ENCODE assay signal across 3 worm cellular contexts in the genomic region with DNA sequence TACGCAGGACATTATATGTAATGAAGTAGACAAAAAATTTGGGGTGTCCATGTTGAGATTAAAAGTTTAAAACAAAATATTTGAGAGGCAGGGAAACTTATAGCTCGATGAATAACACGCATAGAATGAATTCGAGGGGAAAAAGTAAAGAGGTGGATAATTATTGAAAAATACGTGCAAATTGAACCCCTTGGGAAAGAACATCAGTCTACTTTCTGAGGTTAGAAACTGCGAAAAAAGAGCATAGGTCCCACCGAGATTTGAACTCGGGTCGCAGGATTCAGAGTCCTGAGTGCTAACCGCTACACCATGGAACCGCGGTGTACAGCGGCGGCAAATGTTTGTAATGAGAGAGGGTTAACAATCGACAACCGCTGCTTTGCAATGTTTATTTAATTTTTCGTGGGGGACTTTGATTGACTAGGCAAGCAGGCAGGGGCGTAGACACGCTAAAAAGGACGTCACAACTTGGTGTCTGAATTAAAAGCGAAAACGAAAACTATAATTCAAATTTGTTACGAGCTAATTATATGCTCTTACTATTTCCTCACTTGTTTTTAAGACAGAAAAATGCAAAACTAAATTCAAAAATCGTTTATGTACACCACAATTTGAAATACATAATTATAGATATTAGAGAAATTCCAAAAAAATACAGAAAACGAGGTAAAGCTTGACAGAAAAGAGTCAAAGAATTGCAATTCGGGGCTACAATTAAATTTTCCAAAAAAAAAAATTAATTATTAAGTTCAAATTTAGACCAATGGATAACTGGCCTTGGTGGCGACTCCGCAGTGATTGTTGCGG.
A peak's percentile ranks its signal among the peaks of the same experiment; 100 is the strongest.
TF ChIP-seq lines count a peak whose summit lies in the region.

A gene (minus strand): TSS at position 51 of the 807 bp plus-strand sequence.

TF ChIP-seq in whole organism, L1 larva, 84 proteins besides CTCF, POLR2A, EP300 and RAD21 (continued from another document and continues in another):
- TF ChIP-seq alr-1 (tag; optimal IDR thresholded peaks at IDR 0.05; lab: Kevin White, UChicago; ENCODE audit: borderline replicate concordance), result no peak
- no peak for TF ChIP-seq blmp-1 (tag; optimal IDR thresholded peaks at IDR 0.05; lab: Kevin White, UChicago)
- TF ChIP-seq zag-1 (tag; optimal IDR thresholded peaks at IDR 0.05; lab: Kevin White, UChicago), result no peak
- TF ChIP-seq ceh-8 (GFP tag; optimal IDR thresholded peaks at IDR 0.05; lab: Kevin White, UChicago), result no peak
- peak; percentile 13 for TF ChIP-seq fos-1 (tag; optimal IDR thresholded peaks at IDR 0.05; lab: Kevin White, UChicago)
- TF ChIP-seq pqm-1 (tag; optimal IDR thresholded peaks at IDR 0.05; lab: Kevin White, UChicago), result no peak
- TF ChIP-seq snpc-4 (tag; optimal IDR thresholded peaks at IDR 0.05; lab: Kevin White, UChicago), result peak; percentile 61
- TF ChIP-seq nhr-90 (tag; optimal IDR thresholded peaks at IDR 0.05; lab: Kevin White, UChicago; ENCODE audit: poor library complexity), result peak; percentile 62
- peak; percentile 35 for TF ChIP-seq pax-3 (tag; optimal IDR thresholded peaks at IDR 0.05; lab: Kevin White, UChicago)
- TF ChIP-seq elt-2 (tag; optimal IDR thresholded peaks at IDR 0.05; lab: Kevin White, UChicago), result peak; percentile 65
- peak; percentile 65 for TF ChIP-seq nhr-20 (tag; optimal IDR thresholded peaks at IDR 0.05; lab: Kevin White, UChicago)
- no peak for TF ChIP-seq nhr-28 (tag; optimal IDR thresholded peaks at IDR 0.05; lab: Kevin White, UChicago)
- peak; percentile 86 for TF ChIP-seq rnt-1 (tag; optimal IDR thresholded peaks at IDR 0.05; lab: Kevin White, UChicago)
- TF ChIP-seq elt-3 (tag; optimal IDR thresholded peaks at IDR 0.05; lab: Kevin White, UChicago), result peak in 1 of 6 experiments; percentile 6
- no peak for TF ChIP-seq sptf-1 (tag; optimal IDR thresholded peaks at IDR 0.05; lab: Kevin White, UChicago)
- TF ChIP-seq lin-14 (GFP tag; optimal IDR thresholded peaks at IDR 0.05; lab: Kevin White, UChicago), result peak; percentile 45
- TF ChIP-seq nhr-19 (GFP tag; conservative IDR thresholded peaks at IDR 0.05; lab: Robert Waterston, UW), result peak; percentile 79
- TF ChIP-seq pag-3 (tag; optimal IDR thresholded peaks at IDR 0.05; lab: Kevin White, UChicago; ENCODE audit: borderline replicate concordance, insufficient read depth), result no peak
- peak; percentile 31 for TF ChIP-seq xbp-1 (tag; optimal IDR thresholded peaks at IDR 0.05; lab: Kevin White, UChicago)
- TF ChIP-seq sox-4 (tag; optimal IDR thresholded peaks at IDR 0.05; lab: Kevin White, UChicago), result no peak
- peak; percentile 62 for TF ChIP-seq unc-130 (tag; optimal IDR thresholded peaks at IDR 0.05; lab: Kevin White, UChicago)
- TF ChIP-seq lin-39 (tag; optimal IDR thresholded peaks at IDR 0.05; lab: Kevin White, UChicago), result no peak
- TF ChIP-seq C16A3.4 (tag; optimal IDR thresholded peaks at IDR 0.05; lab: Kevin White, UChicago), result peak; percentile 56
- peak; percentile 11 for TF ChIP-seq skn-1 (tag; optimal IDR thresholded peaks at IDR 0.05; lab: Kevin White, UChicago)
- peak; percentile 28 for TF ChIP-seq sup-37 (GFP tag; optimal IDR thresholded peaks at IDR 0.05; lab: Kevin White, UChicago)
- no peak for TF ChIP-seq grh-1 (GFP tag; IDR thresholded peaks at IDR 0.05; lab: Robert Waterston, UW)
- peak; percentile 12 to 71 for TF ChIP-seq lin-35 (GFP tag; optimal IDR thresholded peaks at IDR 0.05; lab: Kevin White, UChicago)
- TF ChIP-seq mdl-1 (tag; optimal IDR thresholded peaks at IDR 0.05; lab: Kevin White, UChicago), result peak in 1 of 2 experiments; percentile 20
- TF ChIP-seq tbx-2 (tag; optimal IDR thresholded peaks at IDR 0.05; lab: Kevin White, UChicago), result peak; percentile 54
- no peak for TF ChIP-seq mab-9 (GFP tag; IDR thresholded peaks at IDR 0.05; lab: Robert Waterston, UW)
- TF ChIP-seq C04F5.9 (tag; optimal IDR thresholded peaks at IDR 0.05; lab: Kevin White, UChicago), result no peak
- TF ChIP-seq nhr-11 (tag; optimal IDR thresholded peaks at IDR 0.05; lab: Kevin White, UChicago), result no peak
- TF ChIP-seq nhr-47 (tag; optimal IDR thresholded peaks at IDR 0.05; lab: Kevin White, UChicago), result peak; percentile 69
- TF ChIP-seq ceh-82 (tag; optimal IDR thresholded peaks at IDR 0.05; lab: Kevin White, UChicago), result peak in 1 of 3 experiments; percentile 33
- no peak for TF ChIP-seq ces-1 (GFP tag; optimal IDR thresholded peaks at IDR 0.05; lab: Kevin White, UChicago)
- TF ChIP-seq nhr-84 (tag; optimal IDR thresholded peaks at IDR 0.05; lab: Kevin White, UChicago), result no peak
- TF ChIP-seq nhr-237 (tag; optimal IDR thresholded peaks at IDR 0.05; lab: Kevin White, UChicago), result no peak
- TF ChIP-seq lin-13 (GFP tag; optimal IDR thresholded peaks at IDR 0.05; lab: Kevin White, UChicago), result peak; percentile 28
- TF ChIP-seq hlh-4 (tag; optimal IDR thresholded peaks at IDR 0.05; lab: Kevin White, UChicago), result no peak
- TF ChIP-seq nhr-77 (tag; optimal IDR thresholded peaks at IDR 0.05; lab: Kevin White, UChicago), result peak; percentile 48

TF ChIP-seq in whole organism, L3 larva, 47 proteins besides CTCF, POLR2A, EP300 and RAD21 (continued from another document):
- TF ChIP-seq mml-1 (tag; optimal IDR thresholded peaks at IDR 0.05; lab: Kevin White, UChicago), result no peak
- peak; percentile 95 for TF ChIP-seq ama-1 (optimal IDR thresholded peaks at IDR 0.05; lab: Kevin White, UChicago)

TF ChIP-seq in whole organism, young adult, 124 proteins besides CTCF, POLR2A, EP300 and RAD21 (continued from another document and continues in another):
- TF ChIP-seq hlh-26 (GFP tag; conservative IDR thresholded peaks at IDR 0.05; lab: Robert Waterston, UW) (no peak), lin-26 (GFP tag; IDR thresholded peaks at IDR 0.05; lab: Robert Waterston, UW) (peak; percentile 91), sdz-38 (tag; optimal IDR thresholded peaks at IDR 0.05; lab: Kevin White, UChicago) (no peak), athp-1 (tag; optimal IDR thresholded peaks at IDR 0.05; lab: Kevin White, UChicago) (peak; percentile 58), tbx-9 (tag; optimal IDR thresholded peaks at IDR 0.05; lab: Kevin White, UChicago; ENCODE audit: borderline replicate concordance) (peak; percentile 46), Y53F4B.3 (GFP tag; IDR thresholded peaks at IDR 0.05; lab: Robert Waterston, UW) (no peak), snpc-3.4 (tag; optimal IDR thresholded peaks at IDR 0.05; lab: Kevin White, UChicago) (peak; percentile 72), F55B11.4 (tag; optimal IDR thresholded peaks at IDR 0.05; lab: Kevin White, UChicago; ENCODE audit: borderline replicate concordance, insufficient read depth) (no peak), Y53G8AR.9 (GFP tag; conservative IDR thresholded peaks at IDR 0.05; lab: Robert Waterston, UW) (peak; percentile 96), ztf-26 (tag; optimal IDR thresholded peaks at IDR 0.05; lab: Kevin White, UChicago) (peak; percentile 81), sea-2 (GFP tag; IDR thresholded peaks at IDR 0.05; lab: Robert Waterston, UW) (0 out of 2 replicates have a peak, but pooled peaks have one; percentile 55), aptf-2 (GFP tag; conservative IDR thresholded peaks at IDR 0.05; lab: Robert Waterston, UW) (no peak), somi-1 (GFP tag; optimal IDR thresholded peaks at IDR 0.05; lab: Kevin White, UChicago) (peak; percentile 74), mxl-1 (tag; optimal IDR thresholded peaks at IDR 0.05; lab: Kevin White, UChicago) (peak; percentile 56), attf-3 (GFP tag; conservative IDR thresholded peaks at IDR 0.05; lab: Robert Waterston, UW) (no peak), D2030.7 (GFP tag; IDR thresholded peaks at IDR 0.05; lab: Robert Waterston, UW) (peak; percentile 68), attf-5 (GFP tag; optimal IDR thresholded peaks at IDR 0.05; lab: Kevin White, UChicago) (peak; percentile 53), mel-28 (tag; optimal IDR thresholded peaks at IDR 0.05; lab: Kevin White, UChicago; ENCODE audit: borderline replicate concordance) (peak; percentile 13), ekl-4 (GFP tag; IDR thresholded peaks at IDR 0.05; lab: Robert Waterston, UW) (peak; percentile 87), C06A6.2 (GFP tag; conservative IDR thresholded peaks at IDR 0.05; lab: Robert Waterston, UW) (peak; percentile 77), Y95B8A.8 (GFP tag; IDR thresholded peaks at IDR 0.05; lab: Robert Waterston, UW) (peak; percentile 79), B0261.1 (tag; optimal IDR thresholded peaks at IDR 0.05; lab: Kevin White, UChicago) (peak; percentile 93), him-1 (tag; optimal IDR thresholded peaks at IDR 0.05; lab: Kevin White, UChicago) (peak; percentile 87), nfya-1 (tag; optimal IDR thresholded peaks at IDR 0.05; lab: Kevin White, UChicago; ENCODE audit: borderline replicate concordance, insufficient read depth) (no peak), K11D2.4 (GFP tag; IDR thresholded peaks at IDR 0.05; lab: Robert Waterston, UW) (peak; percentile 88), lag-1 (GFP tag; IDR thresholded peaks at IDR 0.05; lab: Robert Waterston, UW) (no peak), aptf-3 (GFP tag; IDR thresholded peaks at IDR 0.05; lab: Robert Waterston, UW) (0 out of 2 replicates have a peak, but pooled peaks have one; percentile 74), attf-6 (GFP tag; IDR thresholded peaks at IDR 0.05; lab: Robert Waterston, UW) (peak; percentile 89), Y56A3A.18 (GFP tag; IDR thresholded peaks at IDR 0.05; lab: Robert Waterston, UW) (peak; percentile 98), ceh-40 (GFP tag; IDR thresholded peaks at IDR 0.05; lab: Robert Waterston, UW) (no peak), nhr-80 (tag; optimal IDR thresholded peaks at IDR 0.05; lab: Kevin White, UChicago) (peak; percentile 88), hsf-1 (GFP tag; IDR thresholded peaks at IDR 0.05; lab: Robert Waterston, UW) (peak; percentile 61; the same call in 1 of the 2 replicates), F52B5.7 (tag; optimal IDR thresholded peaks at IDR 0.05; lab: Kevin White, UChicago) (peak; percentile 96), efl-1 (GFP tag; optimal IDR thresholded peaks at IDR 0.05; lab: Kevin White, UChicago) (no peak), F23B12.7 (tag; optimal IDR thresholded peaks at IDR 0.05; lab: Kevin White, UChicago; ENCODE audit: insufficient read depth) (no peak), F57A8.1 (GFP tag; optimal IDR thresholded peaks at IDR 0.05; lab: Kevin White, UChicago) (no peak), ztf-6 (GFP tag; IDR thresholded peaks at IDR 0.05; lab: Robert Waterston, UW) (0 out of 2 replicates have a peak, but pooled peaks have one; percentile 6), unc-130 (GFP tag; optimal IDR thresholded peaks at IDR 0.05; lab: Kevin White, UChicago) (peak; percentile 68), snpc-1.1 (tag; optimal IDR thresholded peaks at IDR 0.05; lab: Kevin White, UChicago; ENCODE audit: insufficient read depth) (peak; percentile 67), hrde-1 (tag; optimal IDR thresholded peaks at IDR 0.05; lab: Kevin White, UChicago; ENCODE audit: borderline replicate concordance) (peak; percentile 7), madf-3 (GFP tag; IDR thresholded peaks at IDR 0.05; lab: Robert Waterston, UW) (peak; percentile 85), F39B2.1 (GFP tag; IDR thresholded peaks at IDR 0.05; lab: Robert Waterston, UW) (no peak), nhr-179 (tag; optimal IDR thresholded peaks at IDR 0.05; lab: Kevin White, UChicago) (no peak), T07F8.4 (tag; optimal IDR thresholded peaks at IDR 0.05; lab: Kevin White, UChicago) (peak; percentile 78), madf-10 (tag; optimal IDR thresholded peaks at IDR 0.05; lab: Kevin White, UChicago) (peak; percentile 76), bed-1 (GFP tag; IDR thresholded peaks at IDR 0.05; lab: Robert Waterston, UW) (no peak), C17E4.6 (GFP tag; IDR thresholded peaks at IDR 0.05; lab: Robert Waterston, UW) (peak; percentile 64; the same call in 1 of the 2 replicates), nhr-90 (tag; optimal IDR thresholded peaks at IDR 0.05; lab: Kevin White, UChicago) (peak; percentile 64), sptf-2 (GFP tag; optimal IDR thresholded peaks at IDR 0.05; lab: Kevin White, UChicago) (no peak), F33H1.4 (GFP tag; IDR thresholded peaks at IDR 0.05; lab: Robert Waterston, UW) (peak; percentile 23; the same call in 1 of the 2 replicates), ccch-3 (GFP tag; optimal IDR thresholded peaks at IDR 0.05; lab: Kevin White, UChicago) (no peak), nhr-27 (tag; optimal IDR thresholded peaks at IDR 0.05; lab: Kevin White, UChicago) (no peak), T26A5.8 (tag; optimal IDR thresholded peaks at IDR 0.05; lab: Kevin White, UChicago) (peak; percentile 75), ztf-28 (GFP tag; IDR thresholded peaks at IDR 0.05; lab: Robert Waterston, UW) (peak; percentile 76; the same call in 1 of the 2 replicates), cebp-1 (GFP tag; IDR thresholded peaks at IDR 0.05; lab: Robert Waterston, UW) (peak; percentile 56; the same call in 1 of the 2 replicates), cebp-1 (tag; optimal IDR thresholded peaks at IDR 0.05; lab: Kevin White, UChicago) (peak; percentile 84), dpff-1 (tag; optimal IDR thresholded peaks at IDR 0.05; lab: Kevin White, UChicago) (peak; percentile 6), ceh-79 (tag; optimal IDR thresholded peaks at IDR 0.05; lab: Kevin White, UChicago) (peak; percentile 93), madf-8 (GFP tag; conservative IDR thresholded peaks at IDR 0.05; lab: Robert Waterston, UW) (0 out of 2 replicates have a peak, but pooled peaks have one; percentile 17), cebp-2 (GFP tag; IDR thresholded peaks at IDR 0.05; lab: Robert Waterston, UW) (peak; percentile 87; the same call in 1 of the 2 replicates), repo-1 (tag; optimal IDR thresholded peaks at IDR 0.05; lab: Kevin White, UChicago) (peak; percentile 94), K12H6.12 (tag; optimal IDR thresholded peaks at IDR 0.05; lab: Kevin White, UChicago) (peak; percentile 28), nfya-2 (GFP tag; IDR thresholded peaks at IDR 0.05; lab: Robert Waterston, UW) (no peak), egl-44 (GFP tag; IDR thresholded peaks at IDR 0.05; lab: Robert Waterston, UW) (peak; percentile 92), lsy-27 (tag; optimal IDR thresholded peaks at IDR 0.05; lab: Kevin White, UChicago; ENCODE audit: borderline replicate concordance, insufficient read depth) (peak; percentile 80), die-1 (tag; optimal IDR thresholded peaks at IDR 0.05; lab: Kevin White, UChicago) (peak; percentile 85), tlf-1 (GFP tag; optimal IDR thresholded peaks at IDR 0.05; lab: Kevin White, UChicago) (peak; percentile 70), lsl-1 (GFP tag; optimal IDR thresholded peaks at IDR 0.05; lab: Kevin White, UChicago) (peak; percentile 20), rec-8 (tag; optimal IDR thresholded peaks at IDR 0.05; lab: Kevin White, UChicago) (peak in 1 of 2 experiments; percentile 39), fkh-3 (tag; optimal IDR thresholded peaks at IDR 0.05; lab: Kevin White, UChicago) (peak; percentile 95), F22D6.2 (tag; optimal IDR thresholded peaks at IDR 0.05; lab: Kevin White, UChicago) (peak; percentile 29), snpc-1.3 (tag; optimal IDR thresholded peaks at IDR 0.05; lab: Kevin White, UChicago; ENCODE audit: insufficient read depth) (peak; percentile 72), atf-7 (tag; optimal IDR thresholded peaks at IDR 0.05; lab: Kevin White, UChicago) (peak; percentile 90), hmg-20 (GFP tag; IDR thresholded peaks at IDR 0.05; lab: Robert Waterston, UW) (peak; percentile 35; the same call in 1 of the 2 replicates), egrh-3 (GFP tag; IDR thresholded peaks at IDR 0.05; lab: Robert Waterston, UW) (peak; percentile 32), mes-4 (tag; optimal IDR thresholded peaks at IDR 0.05; lab: Kevin White, UChicago) (peak; percentile 10), lin-54 (GFP tag; optimal IDR thresholded peaks at IDR 0.05; lab: Kevin White, UChicago) (peak; percentile 77), lin-40 (tag; optimal IDR thresholded peaks at IDR 0.05; lab: Kevin White, UChicago) (no peak), akir-1 (GFP tag; optimal IDR thresholded peaks at IDR 0.05; lab: Kevin White, UChicago) (no peak), ZK185.1 (tag; optimal IDR thresholded peaks at IDR 0.05; lab: Kevin White, UChicago; ENCODE audit: poor library complexity, severe bottlenecking) (peak; percentile 74)
